Fruit fly (Drosophila melanogaster) whole organism, adult: Measurements from ENCODE around the gene CG42764.

Experiments
- CG14711 ChIP-seq: fragments of 200-800 bp; sonication (Bioruptor generic); optimal IDR thresholded peaks from 2 replicates; lab custom pipeline; 2018; ENCODE audit warnings: missing biosample characterization, mild to moderate bottlenecking, missing genetic modification characterization, moderate library complexity
- CG33017 ChIP-seq: fragments of 200-800 bp; sonication (Bioruptor generic); optimal IDR thresholded peaks from 2 replicates; lab custom pipeline; 2018; ENCODE audit warnings: missing biosample characterization, mild to moderate bottlenecking, missing genetic modification characterization, moderate library complexity
- CG5204 ChIP-seq: fragments of 200-800 bp; sonication (Bioruptor generic); optimal IDR thresholded peaks from 2 replicates; lab custom pipeline; 2016; ENCODE audit warnings: missing biosample characterization, missing genetic modification characterization
- CG7045 ChIP-seq: fragments of 200-800 bp; sonication (Bioruptor generic); optimal IDR thresholded peaks from 2 replicates; lab custom pipeline; 2017; ENCODE audit warnings: missing biosample characterization, mild to moderate bottlenecking, missing genetic modification characterization
- CG7101 ChIP-seq: fragments of 200-800 bp; sonication (Bioruptor generic); optimal IDR thresholded peaks from 2 replicates; lab custom pipeline; 2018; ENCODE audit warnings: missing biosample characterization, mild to moderate bottlenecking, missing genetic modification characterization, moderate library complexity
- Crg-1 ChIP-seq: fragments of 200-800 bp; sonication (Bioruptor generic); optimal IDR thresholded peaks from 2 replicates; lab custom pipeline; 2016; ENCODE audit warnings: missing biosample characterization, missing genetic modification characterization
- bab1 ChIP-seq: fragments of 200-800 bp; sonication (Bioruptor generic); optimal IDR thresholded peaks from 3 replicates; lab custom pipeline; 2019; ENCODE audit warnings: missing biosample characterization, mild to moderate bottlenecking, missing genetic modification characterization, moderate library complexity
- tj ChIP-seq: fragments of 200-800 bp; sonication (Bioruptor generic); optimal IDR thresholded peaks from 3 replicates; lab custom pipeline; 2017; ENCODE audit warnings: missing biosample characterization, mild to moderate bottlenecking, missing genetic modification characterization, moderate library complexity
- toe ChIP-seq: fragments of 200-800 bp; sonication (Bioruptor generic); optimal IDR thresholded peaks from 2 replicates; lab custom pipeline; 2016; ENCODE audit warnings: missing biosample characterization, missing genetic modification characterization

dm6 chr3L:20430182-20430581 lies 35.7 kb downstream of the CG42764 start, which contains the start of gene CG5262:
- TF ChIP-seq bab1 (GFP tag; lab: Kevin White, UChicago) (peak; percentile 32), CG5204 (no peak), CG14711 (tag; lab: Kevin White, UChicago) (no peak), CG33017 (tag; lab: Kevin White, UChicago) (no peak), CG7045 (GFP tag; lab: Kevin White, UChicago) (no peak), CG7101 (tag; lab: Kevin White, UChicago) (no peak), Crg-1 (GFP tag; lab: Kevin White, UChicago) (no peak), tj (GFP tag; lab: Kevin White, UChicago) (peak; percentile 63), toe (GFP tag; lab: Kevin White, UChicago) (no peak)
